Fruit fly (Drosophila melanogaster) whole organism, embryonic: ENCODE measurements around the gene CG15296.

ENCODE experiments used
- Ada2b ChIP-seq: fragments of 200-800 bp; sonication (Bioruptor generic); IDR thresholded peaks from 2 replicates; pipeline ENCODE4 v1.3.6; 2022; ENCODE audit warnings: missing biosample characterization, missing genetic modification characterization
- Antp ChIP-seq: fragments of 200-800 bp; sonication (Bioruptor generic); optimal IDR thresholded peaks from 3 replicates; lab custom pipeline; 2016; ENCODE audit warnings: missing biosample characterization, missing genetic modification characterization
- B-H1 ChIP-seq: fragments of 200-800 bp; sonication (Bioruptor generic); IDR thresholded peaks from 3 replicates; pipeline ENCODE4 v1.3.6; 2022; ENCODE audit warnings: missing biosample characterization, missing genetic modification characterization
- CG11504 ChIP-seq: fragments of 200-800 bp; sonication (Bioruptor generic); optimal IDR thresholded peaks from 3 replicates; lab custom pipeline; 2019; ENCODE audit warnings: missing biosample characterization, mild to moderate bottlenecking, missing genetic modification characterization, moderate library complexity
- CG12744 ChIP-seq: fragments of 200-800 bp; sonication (Bioruptor generic); optimal IDR thresholded peaks from 2 replicates; lab custom pipeline; 2016; ENCODE audit warnings: missing biosample characterization, missing genetic modification characterization
- CG13624 ChIP-seq: fragments of 200-800 bp; sonication (Bioruptor generic); optimal IDR thresholded peaks from 2 replicates; lab custom pipeline; 2016; ENCODE audit warnings: missing biosample characterization, missing genetic modification characterization
- CG14965 ChIP-seq: fragments of 200-800 bp; sonication (Bioruptor generic); optimal IDR thresholded peaks from 2 replicates; lab custom pipeline; 2016; ENCODE audit warnings: missing biosample characterization, missing genetic modification characterization, borderline replicate concordance
- CG15514 ChIP-seq: fragments of 200-800 bp; sonication (Bioruptor generic); optimal IDR thresholded peaks from 3 replicates; lab custom pipeline; 2017; ENCODE audit warnings: missing biosample characterization, missing genetic modification characterization, mild to moderate bottlenecking, moderate library complexity, missing genetic modification reagents
- CG15696 ChIP-seq: fragments of 200-800 bp; sonication (Bioruptor generic); optimal IDR thresholded peaks from 2 replicates; lab custom pipeline; 2019; ENCODE audit warnings: missing biosample characterization, mild to moderate bottlenecking, missing genetic modification characterization, moderate library complexity
- CG16815 ChIP-seq: fragments of 200-800 bp; sonication (Bioruptor generic); optimal IDR thresholded peaks from 3 replicates; lab custom pipeline; 2017; ENCODE audit warnings: missing biosample characterization, mild to moderate bottlenecking, missing genetic modification characterization
- CG17829 ChIP-seq: fragments of 200-800 bp; optimal IDR thresholded peaks from 2 replicates; lab custom pipeline; 2019; ENCODE audit warnings: missing biosample characterization, mild to moderate bottlenecking, missing genetic modification characterization, moderate library complexity
- CG18262 ChIP-seq: fragments of 200-800 bp; optimal IDR thresholded peaks from 3 replicates; lab custom pipeline; 2019; ENCODE audit warnings: missing biosample characterization, mild to moderate bottlenecking, missing genetic modification characterization, moderate library complexity
- CG1832 ChIP-seq: fragments of 200-800 bp; sonication (Bioruptor generic); optimal IDR thresholded peaks from 2 replicates; lab custom pipeline; 2017; ENCODE audit warnings: missing biosample characterization, mild to moderate bottlenecking, missing genetic modification characterization, inconsistent platforms
- CG18476 ChIP-seq: fragments of 200-800 bp; sonication (Bioruptor generic); optimal IDR thresholded peaks from 2 replicates; lab custom pipeline; 2016; ENCODE audit warnings: missing biosample characterization, mild to moderate bottlenecking, missing genetic modification characterization
- CG2712 ChIP-seq: fragments of 200-800 bp; optimal IDR thresholded peaks from 3 replicates; lab custom pipeline; 2019; ENCODE audit warnings: missing biosample characterization, mild to moderate bottlenecking, missing genetic modification characterization, moderate library complexity
- CG33557 ChIP-seq: fragments of 200-800 bp; sonication (Bioruptor generic); optimal IDR thresholded peaks from 2 replicates; lab custom pipeline; 2019; ENCODE audit warnings: missing biosample characterization, mild to moderate bottlenecking, missing genetic modification characterization, moderate library complexity
- CG42726 ChIP-seq: fragments of 200-800 bp; sonication (Bioruptor generic); IDR thresholded peaks from 2 replicates; pipeline ENCODE4 v1.3.6; 2022; ENCODE audit warnings: missing biosample characterization, missing genetic modification characterization; ENCODE audit not compliant: partially characterized antibody
- CG4854 ChIP-seq: fragments of 200-800 bp; sonication (Bioruptor generic); optimal IDR thresholded peaks from 2 replicates; lab custom pipeline; 2016; ENCODE audit warnings: missing biosample characterization, missing genetic modification characterization, inconsistent platforms
- CG8290 ChIP-seq, 3 experiments: fragments of 200-800 bp; sonication (Bioruptor generic); optimal IDR thresholded peaks; 2 replicates each; lab custom pipeline; 2016 to 2019; ENCODE audit warnings: missing biosample characterization in 3 of 3, missing genetic modification characterization in 3 of 3, mild to moderate bottlenecking in 2 of 3, moderate library complexity in 1 of 3
- CG9437 ChIP-seq: fragments of 200-800 bp; sonication (Bioruptor generic); optimal IDR thresholded peaks from 2 replicates; lab custom pipeline; 2018; ENCODE audit warnings: missing biosample characterization, mild to moderate bottlenecking, missing genetic modification characterization
- CkIIα-i1 ChIP-seq: fragments of 200-800 bp; sonication (Bioruptor generic); IDR thresholded peaks from 2 replicates; pipeline ENCODE4 v1.3.6; 2022; ENCODE audit warnings: missing biosample characterization, missing genetic modification characterization
- Dbx ChIP-seq: fragments of 200-800 bp; sonication (Bioruptor generic); IDR thresholded peaks from 3 replicates; pipeline ENCODE4 v1.3.6; 2022; ENCODE audit warnings: missing biosample characterization, missing genetic modification characterization
- Dfd ChIP-seq, 2 experiments: fragments of >200 bp; optimal IDR thresholded peaks; 2 replicates each; lab custom pipeline; 2017; ENCODE audit warnings: missing biosample characterization in 2 of 2, missing genetic modification characterization in 2 of 2
- E2f2 ChIP-seq: fragments of 200-800 bp; sonication (Bioruptor generic); IDR thresholded peaks from 2 replicates; pipeline ENCODE4 v1.3.6; 2022; ENCODE audit warnings: missing biosample characterization, missing genetic modification characterization
- Ets65A ChIP-seq: fragments of 200-800 bp; sonication (Bioruptor generic); peaks from one replicate; lab custom pipeline; 2016; ENCODE audit warnings: missing biosample characterization, missing genetic modification characterization
- Fer3 ChIP-seq: fragments of 200-800 bp; sonication (Bioruptor generic); optimal IDR thresholded peaks from 2 replicates; lab custom pipeline; 2018; ENCODE audit warnings: missing biosample characterization, mild to moderate bottlenecking, missing genetic modification characterization, moderate library complexity
- Gug ChIP-seq: fragments of 200-800 bp; sonication (Bioruptor generic); IDR thresholded peaks from 4 replicates; pipeline ENCODE4 v1.3.6; 2022; ENCODE audit warnings: missing biosample characterization, missing genetic modification characterization
- HHEX ChIP-seq: fragments of 200-800 bp; sonication (Bioruptor generic); optimal IDR thresholded peaks from 3 replicates; lab custom pipeline; 2017; ENCODE audit warnings: missing biosample characterization, mild to moderate bottlenecking, missing genetic modification characterization, missing genetic modification reagents
- Hr78 ChIP-seq, 2 experiments: fragments of 200-800 bp in 1 of 2; fragments of >200 bp in 1 of 2; sonication (Bioruptor generic) in 1 of 2; optimal IDR thresholded peaks; 2 replicates each; lab custom pipeline; 2017 to 2019; ENCODE audit warnings: missing biosample characterization in 2 of 2, missing genetic modification characterization in 2 of 2, mild to moderate bottlenecking in 1 of 2, moderate library complexity in 1 of 2
- Med ChIP-seq: fragments of 200-800 bp; sonication (Bioruptor generic); peaks from one replicate; lab custom pipeline; 2016; ENCODE audit warnings: missing biosample characterization, missing genetic modification characterization, mild to moderate bottlenecking, inconsistent platforms, moderate library complexity
- Rfx ChIP-seq: fragments of 200-800 bp; sonication (Bioruptor generic); IDR thresholded peaks from 2 replicates; pipeline ENCODE4 v1.3.6; 2022; ENCODE audit warnings: missing biosample characterization, missing genetic modification characterization
- Sox100B ChIP-seq: fragments of 200-800 bp; sonication (Bioruptor generic); optimal IDR thresholded peaks from 3 replicates; lab custom pipeline; 2018; ENCODE audit warnings: missing biosample characterization, mild to moderate bottlenecking, missing genetic modification characterization
- Ssrp ChIP-seq: fragments of 200-800 bp; sonication (Bioruptor generic); optimal IDR thresholded peaks from 2 replicates; lab custom pipeline; 2018; ENCODE audit warnings: missing biosample characterization, mild to moderate bottlenecking, missing genetic modification characterization, moderate library complexity
- Taf1 ChIP-seq: fragments of 200-800 bp; sonication (Bioruptor generic); IDR thresholded peaks from 2 replicates; pipeline ENCODE4 v1.3.6; 2022; ENCODE audit warnings: missing biosample characterization, missing genetic modification characterization
- al ChIP-seq: fragments of 200-800 bp; sonication (Bioruptor generic); IDR thresholded peaks from 2 replicates; pipeline ENCODE4 v1.3.6; 2022; ENCODE audit warnings: missing biosample characterization, missing genetic modification characterization
- aop ChIP-seq: fragments of 200-800 bp; sonication (Bioruptor generic); IDR thresholded peaks from 2 replicates; pipeline ENCODE4 v1.3.6; 2022; ENCODE audit warnings: missing biosample characterization, missing genetic modification characterization
- ap ChIP-seq: fragments of 200-800 bp; sonication (Bioruptor generic); IDR thresholded peaks from 2 replicates; pipeline ENCODE4 v1.3.6; 2022; ENCODE audit warnings: missing biosample characterization, missing genetic modification characterization
- bab2 ChIP-seq: fragments of 200-800 bp; sonication (Bioruptor generic); optimal IDR thresholded peaks from 2 replicates; lab custom pipeline; 2016; ENCODE audit warnings: missing biosample characterization, missing genetic modification characterization
- br ChIP-seq: fragments of >200 bp; optimal IDR thresholded peaks from 2 replicates; lab custom pipeline; 2017
- cas ChIP-seq: fragments of 200-800 bp; sonication (Bioruptor generic); IDR thresholded peaks from 2 replicates; pipeline ENCODE4 v1.3.6; 2022; ENCODE audit warnings: missing biosample characterization, missing genetic modification characterization
- caup ChIP-seq: fragments of 200-800 bp; sonication (Bioruptor generic); optimal IDR thresholded peaks from 3 replicates; lab custom pipeline; 2017; ENCODE audit warnings: missing biosample characterization, mild to moderate bottlenecking, missing genetic modification characterization, moderate library complexity; ENCODE audit not compliant: severe bottlenecking
- ci ChIP-seq: fragments of 200-800 bp; sonication (Bioruptor generic); IDR thresholded peaks from 3 replicates; pipeline ENCODE4 v1.3.6; 2022; ENCODE audit warnings: missing biosample characterization, missing genetic modification characterization
- dm ChIP-seq: fragments of 200-800 bp; sonication (Bioruptor generic); optimal IDR thresholded peaks from 3 replicates; lab custom pipeline; 2016; ENCODE audit warnings: missing biosample characterization, missing genetic modification characterization
- dysf ChIP-seq: fragments of 200-800 bp; sonication (Bioruptor generic); IDR thresholded peaks from 3 replicates; pipeline ENCODE4 v1.3.6; 2022; ENCODE audit warnings: missing biosample characterization, missing genetic modification characterization
- en ChIP-seq: fragments of 200-800 bp; sonication (Bioruptor generic); optimal IDR thresholded peaks from 2 replicates; lab custom pipeline; 2016; ENCODE audit warnings: missing biosample characterization, missing genetic modification characterization
- grn ChIP-seq: fragments of 200-800 bp; sonication (Bioruptor generic); optimal IDR thresholded peaks from 3 replicates; lab custom pipeline; 2017; ENCODE audit warnings: missing biosample characterization, missing genetic modification characterization
- knrl ChIP-seq: fragments of 200-800 bp; sonication (Bioruptor generic); IDR thresholded peaks from 3 replicates; pipeline ENCODE4 v1.3.6; 2022; ENCODE audit warnings: missing biosample characterization, missing genetic modification characterization; ENCODE audit not compliant: partially characterized antibody
- lmd ChIP-seq: fragments of 200-800 bp; sonication (Bioruptor generic); IDR thresholded peaks from 2 replicates; pipeline ENCODE4 v1.3.6; 2022; ENCODE audit warnings: missing biosample characterization, missing genetic modification characterization
- sens ChIP-seq: fragments of 200-800 bp; sonication (Bioruptor generic); peaks from one replicate; lab custom pipeline; 2016; ENCODE audit warnings: missing biosample characterization, missing genetic modification characterization
- ssp ChIP-seq: fragments of 200-800 bp; sonication (Bioruptor generic); IDR thresholded peaks from 2 replicates; pipeline ENCODE4 v1.3.6; 2022; ENCODE audit warnings: missing biosample characterization, missing genetic modification characterization
- vnd ChIP-seq: fragments of 200-800 bp; sonication (Bioruptor generic); IDR thresholded peaks from 3 replicates; pipeline ENCODE4 v1.3.6; 2022; ENCODE audit warnings: missing biosample characterization, missing genetic modification characterization; ENCODE audit not compliant: partially characterized antibody

CG15296 gene

DNA sequence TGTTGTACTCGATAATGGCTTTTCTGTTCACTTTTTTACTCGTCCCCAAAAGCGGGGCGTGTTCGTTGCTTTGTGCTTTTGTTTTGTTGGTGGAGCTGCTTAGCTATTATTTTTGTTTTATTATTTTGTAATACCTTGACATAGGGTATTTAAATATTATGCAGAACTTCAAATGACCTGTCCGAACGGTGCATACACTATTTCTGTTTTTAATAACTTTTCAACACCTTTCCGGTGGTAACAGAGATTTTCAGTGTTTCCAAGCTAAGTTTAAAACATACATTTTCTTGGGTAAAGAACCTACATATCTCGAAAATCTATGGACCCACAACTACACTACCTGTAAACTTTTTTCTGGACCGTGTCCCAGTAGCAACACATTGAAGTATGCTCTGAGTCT is 21.1 kb upstream of the CG15296 start (continued):
- TF ChIP-seq bab2 (GFP tag; lab: Kevin White, UChicago) (peak; percentile 63), CG14965 (GFP tag; lab: Kevin White, UChicago) (no peak), Ssrp (tag; lab: Kevin White, UChicago) (no peak), Med (GFP tag; lab: Kevin White, UChicago) (peak; percentile 91), CG18262 (tag; lab: Kevin White, UChicago) (no peak), CG33557 (GFP tag; lab: Kevin White, UChicago) (no peak), en (GFP tag; lab: Kevin White, UChicago) (no peak), CG4854 (GFP tag; lab: Kevin White, UChicago) (peak; percentile 5), E2f2 (peak; percentile 31; the same call in 1 of the 2 replicates), al (GFP tag; lab: Robert Waterston, UW) (peak; percentile 54), cas (GFP tag; lab: Robert Waterston, UW) (no peak), CG16815 (GFP tag; lab: Kevin White, UChicago) (no peak), dysf (GFP tag; lab: Robert Waterston, UW) (peak; percentile 74; the same call in 2 of the 3 replicates), CG2712 (tag; lab: Kevin White, UChicago) (peak; percentile 41), CG9437 (no peak), lmd (GFP tag; lab: Robert Waterston, UW) (peak; percentile 49; the same call in 1 of the 2 replicates), caup (no peak), CG12744 (GFP tag; lab: Kevin White, UChicago) (no peak), CG15514 (GFP tag; lab: Kevin White, UChicago) (peak; percentile 33), HHEX (GFP tag; lab: Kevin White, UChicago) (peak; percentile 8), ssp (GFP tag; lab: Robert Waterston, UW) (no peak), Ada2b (GFP tag; lab: Robert Waterston, UW) (peak; percentile 68), br (lab: Kevin White, UChicago) (no peak), Sox100B (GFP tag; lab: Kevin White, UChicago) (no peak), CG1832 (GFP tag; lab: Kevin White, UChicago) (no peak), ap (peak; percentile 4; the same call in 1 of the 2 replicates), knrl (GFP tag; lab: Robert Waterston, UW) (no peak), Gug (GFP tag; lab: Robert Waterston, UW) (peak; percentile 10; the same call in 1 of the 4 replicates), CG42726 (no peak), CG13624 (GFP tag; lab: Kevin White, UChicago) (peak; percentile 25), aop (GFP tag; lab: Robert Waterston, UW) (no peak), CG18476 (GFP tag; lab: Kevin White, UChicago) (no peak), CG17829 (tag; lab: Kevin White, UChicago) (no peak), grn (GFP tag; lab: Kevin White, UChicago) (no peak), CG15696 (no peak), dm (GFP tag; lab: Kevin White, UChicago) (no peak), sens (peak; percentile 71), Rfx (GFP tag; lab: Robert Waterston, UW) (peak; percentile 75), Fer3 (tag; lab: Kevin White, UChicago) (peak; percentile 31), Ets65A (GFP tag; lab: Kevin White, UChicago) (peak; percentile 65), Hr78 (GFP tag; optimal IDR thresholded peaks at IDR 0.05; lab: Kevin White, UChicago) (no peak), ci (GFP tag; lab: Robert Waterston, UW) (0 out of 3 replicates have a peak, but pooled peaks have one; percentile 38), Dbx (GFP tag; lab: Robert Waterston, UW) (0 out of 3 replicates have a peak, but pooled peaks have one; percentile 40), vnd (GFP tag; lab: Robert Waterston, UW) (no peak), B-H1 (peak; percentile 13; the same call in 1 of the 3 replicates), CG8290 (GFP tag; optimal IDR thresholded peaks at IDR 0.05; lab: Kevin White, UChicago) (no peak), CG8290 (tag; optimal IDR thresholded peaks at IDR 0.05; lab: Kevin White, UChicago) (no peak), Dfd (GFP tag; optimal IDR thresholded peaks at IDR 0.05; lab: Kevin White, UChicago) (no peak), Taf1 (GFP tag; lab: Robert Waterston, UW) (peak; percentile 27; the same call in 1 of the 2 replicates), CG11504 (tag; lab: Kevin White, UChicago) (peak; percentile 66), CkIIα-i1 (GFP tag; lab: Robert Waterston, UW) (no peak), Antp (GFP tag; lab: Kevin White, UChicago) (no peak)
